Worm (Caenorhabditis elegans) whole organism, L2 larva: ENCODE measurements around the gene sra-31.

ENCODE experiments used
- C34F6.9 ChIP-seq: fragments of 150-350 bp; optimal IDR thresholded peaks from 2 replicates; lab custom pipeline; 2014; ENCODE audit warnings: missing biosample characterization, missing genetic modification characterization
- ceh-16 ChIP-seq: fragments of 150-350 bp; optimal IDR thresholded peaks from 2 replicates; lab custom pipeline; 2014; ENCODE audit warnings: missing biosample characterization, missing genetic modification characterization
- fos-1 ChIP-seq: fragments of 150-350 bp; optimal IDR thresholded peaks from 2 replicates; lab custom pipeline; 2014; ENCODE audit warnings: missing biosample characterization, missing genetic modification characterization
- gmeb-1 ChIP-seq: fragments of 150-350 bp; optimal IDR thresholded peaks from 2 replicates; lab custom pipeline; 2014; ENCODE audit warnings: missing biosample characterization, missing genetic modification characterization
- mdl-1 ChIP-seq, 2 experiments: fragments of 150-350 bp in 1 of 2; sonication (generic microtip) in 1 of 2; optimal IDR thresholded peaks; 2 replicates each; lab custom pipeline; 2017; ENCODE audit warnings: missing biosample characterization in 2 of 2, missing genetic modification characterization in 2 of 2
- nhr-23 ChIP-seq: fragments of 150-350 bp; optimal IDR thresholded peaks from 2 replicates; lab custom pipeline; 2014; ENCODE audit warnings: missing biosample characterization, missing genetic modification reagents, missing genetic modification characterization
- snpc-4 ChIP-seq: fragments of 150-350 bp; optimal IDR thresholded peaks from 2 replicates; lab custom pipeline; 2014; ENCODE audit warnings: missing biosample characterization, missing genetic modification characterization
- unc-39 ChIP-seq: fragments of 150-350 bp; optimal IDR thresholded peaks from 2 replicates; lab custom pipeline; 2014; ENCODE audit warnings: missing biosample characterization, missing genetic modification characterization
- ztf-11 ChIP-seq: sonication (generic microtip); optimal IDR thresholded peaks from 2 replicates; lab custom pipeline; 2017; ENCODE audit warnings: missing biosample characterization, missing genetic modification characterization

ce11 chrII:6544842-6545410 is 33.4 kb downstream of the sra-31 start, which contains the start of gene lron-15:
- TF ChIP-seq fos-1 (tag; lab: Kevin White, UChicago): no peak
- TF ChIP-seq ceh-16 (tag; lab: Kevin White, UChicago): no peak
- no peak for TF ChIP-seq C34F6.9 (tag; lab: Kevin White, UChicago)
- TF ChIP-seq snpc-4 (tag; lab: Kevin White, UChicago): no peak
- TF ChIP-seq mdl-1 (tag; optimal IDR thresholded peaks at IDR 0.05; lab: Kevin White, UChicago): no peak
- TF ChIP-seq ztf-11: no peak
- TF ChIP-seq unc-39: no peak
- no peak for TF ChIP-seq nhr-23
- TF ChIP-seq gmeb-1 (tag; lab: Kevin White, UChicago): no peak
